Fruit fly (Drosophila melanogaster) whole organism, embryonic: ENCODE measurements around the gene Glut1.
A peak's percentile ranks its signal among the peaks of the same experiment; 100 is the strongest.

Source experiments
- BEAF-32 ChIP-seq: fragments of 200-800 bp; sonication (Bioruptor generic); optimal IDR thresholded peaks from 3 replicates; lab custom pipeline; 2017; ENCODE audit warnings: missing biosample characterization, missing genetic modification characterization, mild to moderate bottlenecking, moderate library complexity, missing genetic modification reagents
- C15 ChIP-seq: fragments of 200-800 bp; sonication (Bioruptor generic); IDR thresholded peaks from 3 replicates; pipeline ENCODE4 v1.3.6; 2022; ENCODE audit warnings: missing biosample characterization, missing genetic modification characterization
- CG10979 ChIP-seq: fragments of 200-800 bp; sonication (Bioruptor generic); optimal IDR thresholded peaks from 2 replicates; lab custom pipeline; 2018; ENCODE audit warnings: missing biosample characterization, mild to moderate bottlenecking, missing genetic modification characterization, moderate library complexity
- CG11093 ChIP-seq: fragments of 200-800 bp; sonication (Bioruptor generic); IDR thresholded peaks from 3 replicates; pipeline ENCODE4 v1.3.6; 2022; ENCODE audit warnings: missing biosample characterization, missing genetic modification characterization
- CG11398 ChIP-seq: fragments of 200-800 bp; sonication (Bioruptor generic); optimal IDR thresholded peaks from 2 replicates; lab custom pipeline; 2016; ENCODE audit warnings: missing biosample characterization, missing genetic modification characterization
- CG14860 ChIP-seq: fragments of 200-800 bp; sonication (Bioruptor generic); IDR thresholded peaks from 3 replicates; pipeline ENCODE4 v1.3.6; 2022; ENCODE audit warnings: missing biosample characterization, missing genetic modification characterization; ENCODE audit not compliant: partially characterized antibody
- CG15011 ChIP-seq: fragments of 200-800 bp; sonication (Bioruptor generic); optimal IDR thresholded peaks from 3 replicates; lab custom pipeline; 2018; ENCODE audit warnings: missing biosample characterization, mild to moderate bottlenecking, missing genetic modification characterization
- CG15073 ChIP-seq: fragments of 200-800 bp; sonication (Bioruptor generic); optimal IDR thresholded peaks from 2 replicates; lab custom pipeline; 2016; ENCODE audit warnings: missing biosample characterization, missing genetic modification characterization
- CG1603 ChIP-seq: fragments of 200-800 bp; sonication (Bioruptor generic); optimal IDR thresholded peaks from 2 replicates; lab custom pipeline; 2019; ENCODE audit warnings: missing biosample characterization, mild to moderate bottlenecking, missing genetic modification characterization, moderate library complexity
- CG17829 ChIP-seq: fragments of 200-800 bp; optimal IDR thresholded peaks from 2 replicates; lab custom pipeline; 2019; ENCODE audit warnings: missing biosample characterization, mild to moderate bottlenecking, missing genetic modification characterization, moderate library complexity
- CG18262 ChIP-seq: fragments of 200-800 bp; optimal IDR thresholded peaks from 3 replicates; lab custom pipeline; 2019; ENCODE audit warnings: missing biosample characterization, mild to moderate bottlenecking, missing genetic modification characterization, moderate library complexity
- CG1832 ChIP-seq: fragments of 200-800 bp; sonication (Bioruptor generic); optimal IDR thresholded peaks from 2 replicates; lab custom pipeline; 2017; ENCODE audit warnings: missing biosample characterization, mild to moderate bottlenecking, missing genetic modification characterization, inconsistent platforms
- CG18599 ChIP-seq: fragments of 200-800 bp; sonication (Bioruptor generic); optimal IDR thresholded peaks from 3 replicates; lab custom pipeline; 2017; ENCODE audit warnings: missing biosample characterization, missing genetic modification characterization, mild to moderate bottlenecking, moderate library complexity, missing genetic modification reagents
- CG18619 ChIP-seq: fragments of 200-800 bp; sonication (Bioruptor generic); optimal IDR thresholded peaks from 3 replicates; lab custom pipeline; 2017; ENCODE audit warnings: missing biosample characterization, mild to moderate bottlenecking, missing genetic modification characterization
- CG4707 ChIP-seq: fragments of 200-800 bp; sonication (Bioruptor generic); optimal IDR thresholded peaks from 2 replicates; lab custom pipeline; 2018; ENCODE audit warnings: missing biosample characterization, mild to moderate bottlenecking, missing genetic modification characterization, moderate library complexity
- CG6175 ChIP-seq: fragments of 200-800 bp; sonication (Bioruptor generic); IDR thresholded peaks from 3 replicates; pipeline ENCODE4 v1.3.6; 2022; ENCODE audit warnings: missing biosample characterization, missing genetic modification characterization
- CG6689 ChIP-seq: fragments of 200-800 bp; sonication (Bioruptor generic); IDR thresholded peaks from 2 replicates; pipeline ENCODE4 v1.3.6; 2022; ENCODE audit warnings: missing biosample characterization, missing genetic modification characterization
- CG6854 ChIP-seq: fragments of 200-800 bp; sonication (Bioruptor generic); optimal IDR thresholded peaks from 3 replicates; lab custom pipeline; 2017; ENCODE audit warnings: missing biosample characterization, mild to moderate bottlenecking, missing genetic modification characterization
- CG9797 ChIP-seq: fragments of 200-800 bp; sonication (Bioruptor generic); optimal IDR thresholded peaks from 3 replicates; lab custom pipeline; 2018; ENCODE audit warnings: missing biosample characterization, mild to moderate bottlenecking, missing genetic modification characterization
- CG9932 ChIP-seq: fragments of 200-800 bp; sonication (Bioruptor generic); IDR thresholded peaks from 2 replicates; pipeline ENCODE4 v1.3.6; 2022; ENCODE audit warnings: missing biosample characterization, missing genetic modification characterization
- Camta ChIP-seq: fragments of 200-800 bp; sonication (Bioruptor generic); optimal IDR thresholded peaks from 2 replicates; lab custom pipeline; 2016; ENCODE audit warnings: missing biosample characterization, missing genetic modification characterization
- Dll ChIP-seq: fragments of 200-800 bp; sonication (Bioruptor generic); IDR thresholded peaks from 4 replicates; pipeline ENCODE4 v1.3.6; 2022; ENCODE audit warnings: missing biosample characterization, missing genetic modification characterization; ENCODE audit not compliant: partially characterized antibody
- H2.0 ChIP-seq: fragments of 200-800 bp; sonication (Bioruptor generic); IDR thresholded peaks from 2 replicates; pipeline ENCODE4 v1.3.6; 2022; ENCODE audit warnings: missing biosample characterization, missing genetic modification characterization
- HmgZ ChIP-seq: fragments of 200-800 bp; sonication (Bioruptor generic); optimal IDR thresholded peaks from 2 replicates; lab custom pipeline; 2018; ENCODE audit warnings: missing biosample characterization, mild to moderate bottlenecking, missing genetic modification characterization
- MESR4 ChIP-seq: fragments of 200-800 bp; sonication (Bioruptor generic); optimal IDR thresholded peaks from 2 replicates; lab custom pipeline; 2018; ENCODE audit warnings: missing biosample characterization, mild to moderate bottlenecking, missing genetic modification characterization, moderate library complexity
- Myb ChIP-seq: fragments of 200-800 bp; sonication (Bioruptor generic); optimal IDR thresholded peaks from 2 replicates; lab custom pipeline; 2016; ENCODE audit warnings: missing biosample characterization, missing genetic modification characterization
- Nf-YC ChIP-seq: fragments of 200-800 bp; optimal IDR thresholded peaks from 3 replicates; lab custom pipeline; 2019; ENCODE audit warnings: missing biosample characterization, mild to moderate bottlenecking, missing genetic modification characterization, moderate library complexity
- Scr ChIP-seq: fragments of 200-800 bp; sonication (Bioruptor generic); IDR thresholded peaks from 2 replicates; pipeline ENCODE4 v1.3.6; 2022; ENCODE audit warnings: missing biosample characterization, missing genetic modification characterization; ENCODE audit not compliant: partially characterized antibody
- Stat92E ChIP-seq, 3 experiments: fragments of >200 bp in 2 of 3; fragments of 200-800 bp in 1 of 3; sonication (Bioruptor generic) in 1 of 3; optimal IDR thresholded peaks; 2 replicates each; lab custom pipeline; 2017 to 2019; ENCODE audit warnings: missing biosample characterization in 3 of 3, missing genetic modification characterization in 3 of 3, mild to moderate bottlenecking in 1 of 3, moderate library complexity in 1 of 3
- Usf ChIP-seq: fragments of 200-800 bp; sonication (Bioruptor generic); optimal IDR thresholded peaks from 2 replicates; lab custom pipeline; 2017; ENCODE audit warnings: missing genotype, missing biosample characterization, missing genetic modification characterization
- ap ChIP-seq: fragments of 200-800 bp; sonication (Bioruptor generic); IDR thresholded peaks from 2 replicates; pipeline ENCODE4 v1.3.6; 2022; ENCODE audit warnings: missing biosample characterization, missing genetic modification characterization
- bbx ChIP-seq: fragments of 200-800 bp; sonication (Bioruptor generic); IDR thresholded peaks from 2 replicates; pipeline ENCODE4 v1.3.6; 2022; ENCODE audit warnings: missing biosample characterization, missing genetic modification characterization; ENCODE audit not compliant: partially characterized antibody
- bsh ChIP-seq, 2 experiments: fragments of 200-800 bp; sonication (Bioruptor generic); optimal IDR thresholded peaks; 2 replicates each; lab custom pipeline; 2017 to 2018; ENCODE audit warnings: mild to moderate bottlenecking in 2 of 2, missing biosample characterization in 2 of 2, missing genetic modification characterization in 2 of 2, moderate library complexity in 1 of 2
- crc ChIP-seq: fragments of 200-800 bp; sonication (Bioruptor generic); optimal IDR thresholded peaks from 2 replicates; lab custom pipeline; 2016; ENCODE audit warnings: missing biosample characterization, missing genetic modification characterization
- crol ChIP-seq: fragments of 200-800 bp; sonication (Bioruptor generic); IDR thresholded peaks from 2 replicates; pipeline ENCODE4 v1.3.6; 2022; ENCODE audit warnings: missing biosample characterization, missing genetic modification characterization
- da ChIP-seq: fragments of 200-800 bp; sonication (Bioruptor generic); optimal IDR thresholded peaks from 2 replicates; lab custom pipeline; 2016; ENCODE audit warnings: missing biosample characterization, missing genetic modification characterization
- esg ChIP-seq: fragments of 200-800 bp; sonication (Bioruptor generic); conservative IDR thresholded peaks from 2 replicates; pipeline ENCODE4 v1.3.6; 2022; ENCODE audit warnings: missing biosample characterization, missing genetic modification characterization
- eve ChIP-seq, 2 experiments: fragments of >200 bp; optimal IDR thresholded peaks; 2 replicates each; lab custom pipeline; 2017; ENCODE audit warnings: missing biosample characterization in 2 of 2, missing genetic modification characterization in 2 of 2
- her ChIP-seq: fragments of 200-800 bp; sonication (Bioruptor generic); optimal IDR thresholded peaks from 2 replicates; lab custom pipeline; 2016; ENCODE audit warnings: missing biosample characterization, missing genetic modification characterization
- jumu ChIP-seq: fragments of 200-800 bp; sonication (Bioruptor generic); optimal IDR thresholded peaks from 3 replicates; lab custom pipeline; 2016; ENCODE audit warnings: missing biosample characterization, missing genetic modification characterization
- onecut ChIP-seq: fragments of 200-800 bp; sonication (Bioruptor generic); IDR thresholded peaks from 2 replicates; pipeline ENCODE4 v1.3.6; 2022; ENCODE audit warnings: missing biosample characterization, missing genetic modification characterization
- otp ChIP-seq: fragments of 200-800 bp; sonication (Bioruptor generic); IDR thresholded peaks from 3 replicates; pipeline ENCODE4, ENCODE4 v1.3.6; 2022; ENCODE audit warnings: missing biosample characterization, missing genetic modification characterization
- pb ChIP-seq: fragments of 200-800 bp; sonication (Bioruptor generic); optimal IDR thresholded peaks from 3 replicates; lab custom pipeline; 2016; ENCODE audit warnings: missing biosample characterization, missing genetic modification characterization
- pfk ChIP-seq: fragments of 200-800 bp; sonication (Bioruptor generic); optimal IDR thresholded peaks from 2 replicates; lab custom pipeline; 2018; ENCODE audit warnings: missing biosample characterization, mild to moderate bottlenecking, missing genetic modification characterization, moderate library complexity
- sd ChIP-seq: fragments of 200-800 bp; sonication (Bioruptor generic); optimal IDR thresholded peaks from 3 replicates; lab custom pipeline; 2018; ENCODE audit warnings: missing biosample characterization, mild to moderate bottlenecking, missing genetic modification characterization, moderate library complexity
- seq ChIP-seq: fragments of 200-800 bp; sonication (Bioruptor generic); IDR thresholded peaks from 2 replicates; pipeline ENCODE4 v1.3.6; 2022; ENCODE audit warnings: missing biosample characterization, missing genetic modification characterization
- slbo ChIP-seq: fragments of 200-800 bp; sonication (Bioruptor generic); IDR thresholded peaks from 2 replicates; pipeline ENCODE4 v1.3.6; 2022; ENCODE audit warnings: missing biosample characterization, missing genetic modification characterization
- sob ChIP-seq: fragments of 200-800 bp; sonication (Bioruptor generic); IDR thresholded peaks from 2 replicates; pipeline ENCODE4 v1.3.6; 2022; ENCODE audit warnings: missing biosample characterization, missing genetic modification characterization
- sr ChIP-seq: fragments of 200-800 bp; sonication (Bioruptor generic); IDR thresholded peaks from 3 replicates; pipeline ENCODE4 v1.3.6; 2022; ENCODE audit warnings: missing biosample characterization, missing genetic modification characterization
- twi ChIP-seq: fragments of 200-800 bp; optimal IDR thresholded peaks from 2 replicates; lab custom pipeline; 2019; ENCODE audit warnings: missing biosample characterization, mild to moderate bottlenecking, missing genetic modification characterization, moderate library complexity
- vvl ChIP-seq: fragments of 200-800 bp; sonication (Bioruptor generic); IDR thresholded peaks from 2 replicates; pipeline ENCODE4 v1.3.6; 2022; ENCODE audit warnings: missing biosample characterization, missing genetic modification characterization
- z ChIP-seq: fragments of 200-800 bp; sonication (Bioruptor generic); IDR thresholded peaks from 3 replicates; pipeline ENCODE4 v1.3.6; 2022; ENCODE audit warnings: missing biosample characterization, missing genetic modification characterization

The Glut1 gene

dm6 chr3L:1000541-1000940 is 86.7 kb downstream of the Glut1 start:
- TF ChIP-seq Dll (GFP tag; lab: Robert Waterston, UW): no peak
- TF ChIP-seq crc (GFP tag; lab: Kevin White, UChicago): no peak
- TF ChIP-seq crol (GFP tag; lab: Robert Waterston, UW): peak; percentile 57
- TF ChIP-seq Usf (GFP tag; lab: Kevin White, UChicago): no peak
- TF ChIP-seq H2.0 (GFP tag; lab: Robert Waterston, UW): no peak
- TF ChIP-seq twi (tag; lab: Kevin White, UChicago): no peak
- peak; percentile 5 for TF ChIP-seq CG18599 (GFP tag; lab: Kevin White, UChicago)
- TF ChIP-seq her: no peak
- TF ChIP-seq CG4707 (GFP tag; lab: Kevin White, UChicago): no peak
- no peak for TF ChIP-seq CG18262 (tag; lab: Kevin White, UChicago)
- no peak for TF ChIP-seq MESR4 (GFP tag; lab: Kevin White, UChicago)
- no peak for TF ChIP-seq CG15073 (GFP tag; lab: Kevin White, UChicago)
- no peak for TF ChIP-seq Scr (GFP tag; lab: Robert Waterston, UW)
- TF ChIP-seq ap: no peak
- no peak for TF ChIP-seq sob (GFP tag; lab: Robert Waterston, UW)
- TF ChIP-seq otp: no peak
- no peak for TF ChIP-seq Camta (GFP tag; lab: Kevin White, UChicago)
- TF ChIP-seq eve (GFP tag; optimal IDR thresholded peaks at IDR 0.05; lab: Kevin White, UChicago): no peak
- no peak for TF ChIP-seq CG17829 (tag; lab: Kevin White, UChicago)
- TF ChIP-seq CG11093: no peak
- TF ChIP-seq onecut (GFP tag; lab: Robert Waterston, UW): no peak
- TF ChIP-seq CG1832 (GFP tag; lab: Kevin White, UChicago): no peak
- no peak for TF ChIP-seq CG15011 (GFP tag; lab: Kevin White, UChicago)
- TF ChIP-seq CG18619 (GFP tag; lab: Kevin White, UChicago): no peak
- TF ChIP-seq CG10979: no peak
- TF ChIP-seq CG1603: no peak
- no peak for TF ChIP-seq pb (GFP tag; lab: Kevin White, UChicago)
- TF ChIP-seq HmgZ (tag; lab: Kevin White, UChicago): no peak
- peak; percentile 51; the same call in 2 of the 3 replicates for TF ChIP-seq sr
- no peak for TF ChIP-seq CG9797 (GFP tag; lab: Kevin White, UChicago)
- TF ChIP-seq CG6175: no peak
- no peak for TF ChIP-seq CG11398
- TF ChIP-seq CG6689 (GFP tag; lab: Robert Waterston, UW): no peak
- TF ChIP-seq CG9932 (GFP tag; lab: Robert Waterston, UW): no peak
- TF ChIP-seq vvl: 0 out of 2 replicates have a peak, but pooled peaks have one; percentile 15
- TF ChIP-seq Stat92E (GFP tag; optimal IDR thresholded peaks at IDR 0.05; lab: Kevin White, UChicago): no peak
- no peak for TF ChIP-seq esg (GFP tag; lab: Robert Waterston, UW)
- TF ChIP-seq sd: peak; percentile 39
- no peak for TF ChIP-seq seq (GFP tag; lab: Robert Waterston, UW)
- no peak for TF ChIP-seq jumu
- TF ChIP-seq Myb: no peak
- peak; percentile 80 for TF ChIP-seq z (GFP tag; lab: Robert Waterston, UW)
- no peak for TF ChIP-seq Nf-YC (tag; lab: Kevin White, UChicago)
- TF ChIP-seq CG14860 (GFP tag; lab: Robert Waterston, UW): no peak
- TF ChIP-seq C15 (GFP tag; lab: Robert Waterston, UW): no peak
- TF ChIP-seq CG6854 (GFP tag; lab: Kevin White, UChicago): no peak
- no peak for TF ChIP-seq da (GFP tag; lab: Kevin White, UChicago)
- no peak for TF ChIP-seq pfk (GFP tag; lab: Kevin White, UChicago)
- TF ChIP-seq slbo (GFP tag; lab: Robert Waterston, UW): 0 out of 2 replicates have a peak, but pooled peaks have one; percentile 9
- TF ChIP-seq bsh (GFP tag; optimal IDR thresholded peaks at IDR 0.05; lab: Kevin White, UChicago): no peak
- no peak for TF ChIP-seq bbx (GFP tag; lab: Robert Waterston, UW)
- TF ChIP-seq BEAF-32 (GFP tag; lab: Kevin White, UChicago): no peak
